Worm (Caenorhabditis elegans) whole organism, L4/young adult: ENCODE data around the gene pqm-1.

Source experiments
- dao-5 ChIP-seq: sonication (generic microtip); optimal IDR thresholded peaks from 2 replicates; lab custom pipeline; 2016; ENCODE audit warnings: missing genotype, missing genetic modification characterization, moderate library complexity, missing compliant biosample characterization
- him-1 ChIP-seq: sonication (generic microtip); optimal IDR thresholded peaks from 2 replicates; lab custom pipeline; 2016; ENCODE audit warnings: missing genotype, missing genetic modification reagents, missing genetic modification characterization, missing compliant biosample characterization

DNA sequence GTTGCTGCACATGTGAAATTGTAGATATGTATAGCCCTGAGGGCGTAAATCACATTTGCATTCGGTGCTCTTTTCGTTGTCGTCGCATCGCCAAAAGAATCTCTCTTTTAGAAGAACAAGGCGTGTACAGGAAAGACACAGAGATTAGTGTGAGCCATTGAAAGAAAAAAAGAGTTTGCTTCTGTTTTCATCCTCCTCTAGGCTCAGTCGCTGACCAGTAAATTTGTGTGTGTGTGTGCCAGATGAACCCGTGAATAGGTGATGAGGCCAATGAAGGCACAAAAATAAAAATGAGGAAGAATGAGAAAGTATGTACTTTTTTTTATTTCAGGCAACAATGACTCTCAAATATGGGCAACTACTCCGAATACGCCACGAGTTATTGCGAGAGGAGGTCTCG, 40.0 kb downstream of the pqm-1 start, which contains the start of gene mat-2:
- TF ChIP-seq him-1 (no peak), dao-5 (tag; lab: Kevin White, UChicago) (no peak)
